Fruit fly (Drosophila melanogaster) whole organism, embryonic: Measurements from ENCODE around the gene Cbp20.

ENCODE experiments used
- Asciz ChIP-seq: fragments of 200-800 bp; sonication (Bioruptor generic); optimal IDR thresholded peaks from 2 replicates; lab custom pipeline; 2017; ENCODE audit warnings: missing biosample characterization, mild to moderate bottlenecking, missing genetic modification characterization, missing genetic modification reagents
- C15 ChIP-seq: fragments of 200-800 bp; sonication (Bioruptor generic); IDR thresholded peaks from 3 replicates; pipeline ENCODE4 v1.3.6; 2022; ENCODE audit warnings: missing biosample characterization, missing genetic modification characterization
- CG10321 ChIP-seq: fragments of 200-800 bp; sonication (Bioruptor generic); IDR thresholded peaks from 2 replicates; pipeline ENCODE4 v1.3.6; 2022; ENCODE audit warnings: missing biosample characterization, missing genetic modification characterization
- CG11085 ChIP-seq: fragments of 200-800 bp; sonication (Bioruptor generic); IDR thresholded peaks from 2 replicates; pipeline ENCODE4 v1.3.6; 2022; ENCODE audit warnings: missing biosample characterization, missing genetic modification characterization
- CG11456 ChIP-seq: fragments of 200-800 bp; sonication (Bioruptor generic); IDR thresholded peaks from 3 replicates; pipeline ENCODE4 v1.3.6; 2022; ENCODE audit warnings: missing biosample characterization, missing genetic modification characterization
- CG12942 ChIP-seq: fragments of 200-800 bp; sonication (Bioruptor generic); optimal IDR thresholded peaks from 3 replicates; lab custom pipeline; 2016; ENCODE audit warnings: missing biosample characterization, missing genetic modification characterization
- CG13287 ChIP-seq: fragments of 200-800 bp; sonication (Bioruptor generic); IDR thresholded peaks from 2 replicates; pipeline ENCODE4 v1.3.6; 2022; ENCODE audit warnings: missing biosample characterization, missing genetic modification characterization; ENCODE audit not compliant: partially characterized antibody
- CG14965 ChIP-seq: fragments of 200-800 bp; sonication (Bioruptor generic); optimal IDR thresholded peaks from 2 replicates; lab custom pipeline; 2016; ENCODE audit warnings: missing biosample characterization, missing genetic modification characterization, borderline replicate concordance
- CG15073 ChIP-seq: fragments of 200-800 bp; sonication (Bioruptor generic); optimal IDR thresholded peaks from 2 replicates; lab custom pipeline; 2016; ENCODE audit warnings: missing biosample characterization, missing genetic modification characterization
- CG15514 ChIP-seq: fragments of 200-800 bp; sonication (Bioruptor generic); optimal IDR thresholded peaks from 3 replicates; lab custom pipeline; 2017; ENCODE audit warnings: missing biosample characterization, missing genetic modification characterization, mild to moderate bottlenecking, moderate library complexity, missing genetic modification reagents
- CG16815 ChIP-seq: fragments of 200-800 bp; sonication (Bioruptor generic); optimal IDR thresholded peaks from 3 replicates; lab custom pipeline; 2017; ENCODE audit warnings: missing biosample characterization, mild to moderate bottlenecking, missing genetic modification characterization
- CG18476 ChIP-seq: fragments of 200-800 bp; sonication (Bioruptor generic); optimal IDR thresholded peaks from 2 replicates; lab custom pipeline; 2016; ENCODE audit warnings: missing biosample characterization, mild to moderate bottlenecking, missing genetic modification characterization
- CG2116 ChIP-seq: fragments of 200-800 bp; sonication (Bioruptor generic); optimal IDR thresholded peaks from 3 replicates; lab custom pipeline; 2018; ENCODE audit warnings: missing biosample characterization, mild to moderate bottlenecking, missing genetic modification characterization
- CG3065 ChIP-seq: fragments of 200-800 bp; sonication (Bioruptor generic); optimal IDR thresholded peaks from 2 replicates; lab custom pipeline; 2016; ENCODE audit warnings: missing biosample characterization, missing genetic modification characterization
- CG31365 ChIP-seq: fragments of 200-800 bp; sonication (Bioruptor generic); optimal IDR thresholded peaks from 2 replicates; lab custom pipeline; 2018; ENCODE audit warnings: missing biosample characterization, mild to moderate bottlenecking, missing genetic modification characterization
- CG3163 ChIP-seq: fragments of 200-800 bp; sonication (Bioruptor generic); optimal IDR thresholded peaks from 3 replicates; lab custom pipeline; 2016; ENCODE audit warnings: missing biosample characterization, missing genetic modification characterization
- CG3407 ChIP-seq: fragments of 200-800 bp; sonication (Bioruptor generic); optimal IDR thresholded peaks from 2 replicates; lab custom pipeline; 2018; ENCODE audit warnings: missing biosample characterization, mild to moderate bottlenecking, missing genetic modification characterization
- CG34376 ChIP-seq: fragments of 200-800 bp; sonication (Bioruptor generic); optimal IDR thresholded peaks from 2 replicates; lab custom pipeline; 2018; ENCODE audit warnings: missing biosample characterization, mild to moderate bottlenecking, missing genetic modification characterization
- CG3847 ChIP-seq: fragments of 200-800 bp; sonication (Bioruptor generic); IDR thresholded peaks from 2 replicates; pipeline ENCODE4 v1.3.6; 2022; ENCODE audit warnings: missing biosample characterization, missing genetic modification characterization
- CG6683 ChIP-seq: fragments of 200-800 bp; sonication (Bioruptor generic); optimal IDR thresholded peaks from 2 replicates; lab custom pipeline; 2017; ENCODE audit warnings: missing biosample characterization, mild to moderate bottlenecking, missing genetic modification characterization, missing genetic modification reagents
- CG6689 ChIP-seq: fragments of 200-800 bp; sonication (Bioruptor generic); IDR thresholded peaks from 2 replicates; pipeline ENCODE4 v1.3.6; 2022; ENCODE audit warnings: missing biosample characterization, missing genetic modification characterization
- CG7786 ChIP-seq: fragments of 200-800 bp; sonication (Bioruptor generic); optimal IDR thresholded peaks from 2 replicates; lab custom pipeline; 2016; ENCODE audit warnings: missing biosample characterization, missing genetic modification characterization
- CG9609 ChIP-seq: fragments of 200-800 bp; sonication (Bioruptor generic); optimal IDR thresholded peaks from 3 replicates; lab custom pipeline; 2016; ENCODE audit warnings: missing biosample characterization, missing genetic modification characterization
- CTCF ChIP-seq: fragments of 200-800 bp; sonication (Bioruptor generic); optimal IDR thresholded peaks from 2 replicates; lab custom pipeline; 2017; ENCODE audit warnings: missing biosample characterization, mild to moderate bottlenecking, missing genetic modification characterization, moderate library complexity
- Camta ChIP-seq: fragments of 200-800 bp; sonication (Bioruptor generic); optimal IDR thresholded peaks from 2 replicates; lab custom pipeline; 2016; ENCODE audit warnings: missing biosample characterization, missing genetic modification characterization
- Chrac-16 ChIP-seq: fragments of 200-800 bp; sonication (Bioruptor generic); optimal IDR thresholded peaks from 3 replicates; lab custom pipeline; 2016; ENCODE audit warnings: missing biosample characterization, missing genetic modification characterization
- Dad ChIP-seq: fragments of 200-800 bp; sonication (Bioruptor generic); optimal IDR thresholded peaks from 3 replicates; lab custom pipeline; 2016; ENCODE audit warnings: missing biosample characterization, missing genetic modification characterization
- HHEX ChIP-seq: fragments of 200-800 bp; sonication (Bioruptor generic); optimal IDR thresholded peaks from 3 replicates; lab custom pipeline; 2017; ENCODE audit warnings: missing biosample characterization, mild to moderate bottlenecking, missing genetic modification characterization, missing genetic modification reagents
- MBD-R2 ChIP-seq: fragments of 200-800 bp; sonication (Bioruptor generic); IDR thresholded peaks from 2 replicates; pipeline ENCODE4 v1.3.6; 2022; ENCODE audit warnings: missing biosample characterization, missing genetic modification characterization
- Mes4 ChIP-seq: fragments of 200-800 bp; sonication (Bioruptor generic); optimal IDR thresholded peaks from 2 replicates; lab custom pipeline; 2016; ENCODE audit warnings: missing biosample characterization, missing genetic modification characterization
- Neu2 ChIP-seq: fragments of 200-800 bp; sonication (Bioruptor generic); optimal IDR thresholded peaks from 3 replicates; lab custom pipeline; 2016; ENCODE audit warnings: missing biosample characterization, missing genetic modification characterization, borderline replicate concordance
- PHDP ChIP-seq: fragments of 200-800 bp; sonication (Bioruptor generic); optimal IDR thresholded peaks from 3 replicates; lab custom pipeline; 2018; ENCODE audit warnings: missing biosample characterization, mild to moderate bottlenecking, missing genetic modification characterization, moderate library complexity
- Poxn ChIP-seq: fragments of 200-800 bp; sonication (Bioruptor generic); IDR thresholded peaks from 2 replicates; pipeline ENCODE4 v1.3.6; 2022; ENCODE audit warnings: missing biosample characterization, missing genetic modification characterization
- Ravus ChIP-seq: fragments of 200-800 bp; sonication (Bioruptor generic); IDR thresholded peaks from 2 replicates; pipeline ENCODE4 v1.3.6; 2022; ENCODE audit warnings: missing biosample characterization, missing genetic modification characterization
- Rfx ChIP-seq: fragments of 200-800 bp; sonication (Bioruptor generic); IDR thresholded peaks from 2 replicates; pipeline ENCODE4 v1.3.6; 2022; ENCODE audit warnings: missing biosample characterization, missing genetic modification characterization
- Sox100B ChIP-seq: fragments of 200-800 bp; sonication (Bioruptor generic); optimal IDR thresholded peaks from 3 replicates; lab custom pipeline; 2018; ENCODE audit warnings: missing biosample characterization, mild to moderate bottlenecking, missing genetic modification characterization
- TFAM ChIP-seq: fragments of 200-800 bp; sonication (Bioruptor generic); optimal IDR thresholded peaks from 2 replicates; lab custom pipeline; 2017; ENCODE audit warnings: missing biosample characterization, missing genetic modification characterization, inconsistent platforms
- abd-A ChIP-seq: fragments of 200-800 bp; sonication (Bioruptor generic); optimal IDR thresholded peaks from 3 replicates; lab custom pipeline; 2019; ENCODE audit warnings: missing biosample characterization, mild to moderate bottlenecking, missing genetic modification characterization, moderate library complexity
- caup ChIP-seq: fragments of 200-800 bp; sonication (Bioruptor generic); optimal IDR thresholded peaks from 3 replicates; lab custom pipeline; 2017; ENCODE audit warnings: missing biosample characterization, mild to moderate bottlenecking, missing genetic modification characterization, moderate library complexity; ENCODE audit not compliant: severe bottlenecking
- chm ChIP-seq: fragments of 200-800 bp; sonication (Bioruptor generic); IDR thresholded peaks from 2 replicates; pipeline ENCODE4 v1.3.6; 2022; ENCODE audit warnings: missing biosample characterization, missing genetic modification characterization
- ci ChIP-seq: fragments of 200-800 bp; sonication (Bioruptor generic); IDR thresholded peaks from 3 replicates; pipeline ENCODE4 v1.3.6; 2022; ENCODE audit warnings: missing biosample characterization, missing genetic modification characterization
- dpn ChIP-seq, 2 experiments: fragments of 200-800 bp; sonication (Bioruptor generic); optimal IDR thresholded peaks; 3 replicates each; lab custom pipeline; 2016; ENCODE audit warnings: missing biosample characterization in 2 of 2, missing genetic modification characterization in 2 of 2
- fd96Cb ChIP-seq: fragments of 200-800 bp; sonication (Bioruptor generic); optimal IDR thresholded peaks from 2 replicates; lab custom pipeline; 2018; ENCODE audit warnings: missing biosample characterization, mild to moderate bottlenecking, missing genetic modification characterization, moderate library complexity
- grn ChIP-seq: fragments of 200-800 bp; sonication (Bioruptor generic); optimal IDR thresholded peaks from 3 replicates; lab custom pipeline; 2017; ENCODE audit warnings: missing biosample characterization, missing genetic modification characterization
- h ChIP-seq: fragments of >200 bp; optimal IDR thresholded peaks from 2 replicates; lab custom pipeline; 2017
- her ChIP-seq: fragments of 200-800 bp; sonication (Bioruptor generic); optimal IDR thresholded peaks from 2 replicates; lab custom pipeline; 2016; ENCODE audit warnings: missing biosample characterization, missing genetic modification characterization
- ken ChIP-seq: fragments of 200-800 bp; sonication (Bioruptor generic); IDR thresholded peaks from 3 replicates; pipeline ENCODE4 v1.3.6; 2022; ENCODE audit warnings: missing biosample characterization, missing genetic modification characterization
- peb ChIP-seq: fragments of 200-800 bp; sonication (Bioruptor generic); IDR thresholded peaks from 2 replicates; pipeline ENCODE4 v1.3.6; 2022; ENCODE audit warnings: missing biosample characterization, missing genetic modification characterization
- pros ChIP-seq: fragments of 200-800 bp; sonication (Bioruptor generic); optimal IDR thresholded peaks from 3 replicates; lab custom pipeline; 2019; ENCODE audit warnings: missing biosample characterization, mild to moderate bottlenecking, missing genetic modification characterization, moderate library complexity
- pzg ChIP-seq: fragments of 200-800 bp; sonication (Bioruptor generic); optimal IDR thresholded peaks from 3 replicates; lab custom pipeline; 2018; ENCODE audit warnings: missing biosample characterization, mild to moderate bottlenecking, missing genetic modification characterization, moderate library complexity
- repo ChIP-seq: fragments of 200-800 bp; sonication (Bioruptor generic); optimal IDR thresholded peaks from 2 replicates; lab custom pipeline; 2016; ENCODE audit warnings: missing biosample characterization, missing genetic modification characterization
- trem ChIP-seq: fragments of 200-800 bp; optimal IDR thresholded peaks from 3 replicates; lab custom pipeline; 2019; ENCODE audit warnings: missing biosample characterization, mild to moderate bottlenecking, missing genetic modification characterization, moderate library complexity
- z ChIP-seq: fragments of 200-800 bp; sonication (Bioruptor generic); IDR thresholded peaks from 3 replicates; pipeline ENCODE4 v1.3.6; 2022; ENCODE audit warnings: missing biosample characterization, missing genetic modification characterization

Gene Cbp20

dm6 chr3R:18183244-18183643 lies 18.8 kb downstream of the Cbp20 start, which contains the start of gene cdm (continued):
- TF ChIP-seq HHEX (GFP tag; lab: Kevin White, UChicago) (no peak), dpn (GFP tag; optimal IDR thresholded peaks at IDR 0.05; lab: Kevin White, UChicago) (no peak), CG12942 (GFP tag; lab: Kevin White, UChicago) (no peak), CG6689 (GFP tag; lab: Robert Waterston, UW) (no peak), TFAM (no peak), Poxn (no peak), Rfx (GFP tag; lab: Robert Waterston, UW) (no peak), C15 (GFP tag; lab: Robert Waterston, UW) (no peak), peb (no peak), CG3847 (GFP tag; lab: Robert Waterston, UW) (no peak; the same call in 1 of the 2 replicates), trem (tag; lab: Kevin White, UChicago) (peak; percentile 35), Asciz (GFP tag; lab: Kevin White, UChicago) (no peak), CG6683 (GFP tag; lab: Kevin White, UChicago) (no peak), ci (GFP tag; lab: Robert Waterston, UW) (no peak), CG7786 (GFP tag; lab: Kevin White, UChicago) (no peak), Camta (no peak), grn (GFP tag; lab: Kevin White, UChicago) (no peak), fd96Cb (tag; lab: Kevin White, UChicago) (no peak), CG9609 (GFP tag; lab: Kevin White, UChicago) (no peak), CG11456 (GFP tag; lab: Robert Waterston, UW) (no peak), ken (GFP tag; lab: Robert Waterston, UW) (0 out of 3 replicates have a peak, but pooled peaks have one; percentile 32), caup (no peak), CG34376 (GFP tag; lab: Kevin White, UChicago) (no peak), CG15514 (GFP tag; lab: Kevin White, UChicago) (peak; percentile 80), CTCF (GFP tag; lab: Kevin White, UChicago) (no peak), Chrac-16 (GFP tag; lab: Kevin White, UChicago) (no peak), PHDP (tag; lab: Kevin White, UChicago) (no peak), Dad (GFP tag; lab: Kevin White, UChicago) (no peak), CG16815 (GFP tag; lab: Kevin White, UChicago) (no peak), abd-A (no peak), CG14965 (no peak), CG3065 (no peak), MBD-R2 (peak; percentile 87), CG3407 (GFP tag; lab: Kevin White, UChicago) (no peak), chm (GFP tag; lab: Robert Waterston, UW) (peak; percentile 52; the same call in 1 of the 2 replicates), CG2116 (GFP tag; lab: Kevin White, UChicago) (peak; percentile 27), Sox100B (no peak), Mes4 (GFP tag; lab: Kevin White, UChicago) (no peak), Ravus (GFP tag; lab: Robert Waterston, UW) (no peak), CG10321 (no peak), CG15073 (GFP tag; lab: Kevin White, UChicago) (no peak), her (no peak), repo (GFP tag; lab: Kevin White, UChicago) (no peak), pros (GFP tag; lab: Kevin White, UChicago) (no peak), CG3163 (GFP tag; lab: Kevin White, UChicago) (no peak), z (GFP tag; lab: Robert Waterston, UW) (0 out of 3 replicates have a peak, but pooled peaks have one; percentile 35), CG18476 (GFP tag; lab: Kevin White, UChicago) (no peak), pzg (GFP tag; lab: Kevin White, UChicago) (peak; percentile 73), CG13287 (GFP tag; lab: Robert Waterston, UW) (0 out of 2 replicates have a peak, but pooled peaks have one; percentile 37), h (lab: Kevin White, UChicago) (no peak), CG31365 (no peak), CG11085 (no peak), Neu2 (no peak)
